Worm (Caenorhabditis elegans) whole organism, midembryonic: ENCODE data around the gene acs-12.

Source experiments
- T22C8.4 ChIP-seq: fragments of 200-800 bp; sonication (Bioruptor generic); IDR thresholded peaks from 2 replicates; pipeline ENCODE4 v1.3.6; 2022; ENCODE audit warnings: missing genetic modification characterization, missing compliant biosample characterization
- klf-2 ChIP-seq: fragments of 200-800 bp; sonication (Bioruptor generic); conservative IDR thresholded peaks from 2 replicates; pipeline ENCODE4 v1.3.6; 2022; ENCODE audit warnings: missing genetic modification reagents, missing genetic modification characterization, missing compliant biosample characterization
- med-1 ChIP-seq: sonication (generic microtip); optimal IDR thresholded peaks from 2 replicates; lab custom pipeline; 2017; ENCODE audit warnings: missing genetic modification characterization, mild to moderate bottlenecking, missing compliant biosample characterization, antibody characterized with exemption, missing genetic modification reagents; ENCODE audit not compliant: insufficient read depth
- ref-1 ChIP-seq: fragments of 200-800 bp; sonication (Bioruptor generic); conservative IDR thresholded peaks from 2 replicates; pipeline ENCODE4 v1.3.6; 2022; ENCODE audit warnings: missing genetic modification reagents, missing genetic modification characterization, missing compliant biosample characterization
- tab-1 ChIP-seq: fragments of 200-800 bp; sonication (Bioruptor generic); IDR thresholded peaks from 2 replicates; pipeline ENCODE4 v1.3.6; 2022; ENCODE audit warnings: missing genetic modification characterization, missing compliant biosample characterization
- ztf-23 ChIP-seq: fragments of 200-800 bp; sonication (Bioruptor generic); IDR thresholded peaks from 2 replicates; pipeline ENCODE4 v1.3.6; 2022; ENCODE audit warnings: missing genetic modification reagents, missing genetic modification characterization, missing compliant biosample characterization

- TF ChIP-seq med-1 (GFP tag; lab: Kevin White, UChicago), result no peak
- no peak for TF ChIP-seq T22C8.4 (GFP tag; lab: Robert Waterston, UW)
- no peak for TF ChIP-seq klf-2 (GFP tag; lab: Robert Waterston, UW)
- no peak for TF ChIP-seq tab-1 (GFP tag; lab: Robert Waterston, UW)
- no peak for TF ChIP-seq ref-1
- no peak for TF ChIP-seq ztf-23
Observed at ce11 chrV:20903167-20904093, 539 bp upstream of the acs-12 start, which contains the start of gene amx-3.
